Worm (Caenorhabditis elegans) whole organism, young adult: ENCODE measurements around the gene fkh-4.

ENCODE experiments used
- B0035.1 ChIP-seq: sonication (generic microtip); optimal IDR thresholded peaks from 2 replicates; lab custom pipeline; 2016; ENCODE audit warnings: missing genetic modification characterization, mild to moderate bottlenecking, missing compliant biosample characterization, missing genotype, missing genetic modification reagents
- F10E7.11 ChIP-seq: sonication (generic microtip); optimal IDR thresholded peaks from 2 replicates; lab custom pipeline; 2017; ENCODE audit warnings: mild to moderate bottlenecking, missing genetic modification characterization, moderate library complexity, missing compliant biosample characterization
- ceh-91 ChIP-seq: fragments of 200-800 bp; sonication (Bioruptor generic); IDR thresholded peaks from 2 replicates; pipeline ENCODE4 v1.3.6; 2022; ENCODE audit warnings: missing genetic modification reagents, missing genetic modification characterization, missing compliant biosample characterization
- ets-4 ChIP-seq: fragments of 200-800 bp; sonication (Bioruptor generic); optimal IDR thresholded peaks from 2 replicates; lab custom pipeline; 2018; ENCODE audit warnings: mild to moderate bottlenecking, missing genetic modification characterization, missing compliant biosample characterization
- hlh-12 ChIP-seq: sonication (generic microtip); optimal IDR thresholded peaks from 2 replicates; lab custom pipeline; 2016; ENCODE audit warnings: missing genetic modification characterization, missing compliant biosample characterization
- pha-4 ChIP-seq: fragments of 150-350 bp; sonication (generic microtip); optimal IDR thresholded peaks from 2 replicates; lab custom pipeline; 2014; ENCODE audit warnings: missing biosample characterization, missing genetic modification reagents, missing genetic modification characterization
- ztf-25 ChIP-seq: fragments of 200-800 bp; sonication (Bioruptor generic); IDR thresholded peaks from 2 replicates; pipeline ENCODE4 v1.3.6; 2022; ENCODE audit warnings: missing genetic modification reagents, missing genetic modification characterization, missing compliant biosample characterization

DNA sequence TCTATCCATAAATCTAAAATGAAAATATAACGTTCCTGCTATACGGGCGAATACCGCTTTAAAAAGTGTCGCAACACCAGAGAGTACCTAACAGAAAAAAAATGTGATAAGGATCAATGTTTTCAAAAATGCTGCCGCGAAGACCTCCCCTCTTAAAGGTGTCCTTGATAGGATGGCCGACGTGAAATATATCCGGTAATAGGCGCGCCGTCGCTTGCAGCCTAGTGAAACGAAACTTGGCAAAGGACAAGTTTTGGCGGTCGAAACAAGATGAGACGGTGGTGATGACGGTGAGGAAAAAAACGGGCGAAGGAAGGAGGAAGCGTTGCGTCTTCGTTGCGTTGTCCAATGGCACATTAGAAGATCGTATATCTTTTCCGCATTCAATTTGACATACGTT, 39.8 kb downstream of the fkh-4 start:
- TF ChIP-seq hlh-12 (tag; lab: Kevin White, UChicago) (no peak), ceh-91 (no peak), pha-4 (tag; lab: Kevin White, UChicago) (no peak), ets-4 (GFP tag; lab: Kevin White, UChicago) (no peak), B0035.1 (tag; lab: Kevin White, UChicago) (no peak), F10E7.11 (tag; lab: Kevin White, UChicago) (no peak), ztf-25 (GFP tag; lab: Robert Waterston, UW) (no peak)
